1 fruit fly cellular context compared by ENCODE assay signal in the genomic region with DNA sequence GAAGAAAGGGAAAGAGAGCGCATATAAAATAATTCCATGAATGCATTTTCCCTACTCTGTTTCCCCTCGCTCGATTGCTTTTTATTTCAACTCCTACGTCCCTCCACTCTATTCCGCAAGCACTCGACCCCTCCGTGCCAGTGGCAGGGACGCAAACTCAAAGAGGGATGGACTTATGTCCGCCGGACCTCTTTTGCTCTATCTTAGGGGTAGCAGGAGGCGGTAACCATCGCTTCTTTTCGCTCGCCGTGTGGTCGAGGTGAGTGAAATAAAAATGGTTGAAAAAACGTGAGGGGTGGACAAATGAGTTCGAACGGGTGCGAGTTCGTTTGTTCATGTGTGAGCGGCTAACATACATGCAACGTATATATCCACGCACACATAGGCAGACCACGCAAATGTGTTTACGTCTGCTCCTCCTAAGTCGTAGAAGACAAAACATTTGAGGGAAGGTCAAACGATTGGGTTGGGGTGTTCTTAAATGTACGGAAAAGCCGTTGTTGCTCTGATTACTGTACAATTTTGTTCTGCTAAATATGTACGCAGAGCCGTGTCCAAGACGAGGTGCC.
TF ChIP-seq lines count a peak whose summit lies in the region.

No protein-coding gene starts in this region.

TF ChIP-seq in whole organism, embryonic, 481 proteins besides CTCF, POLR2A, EP300 and RAD21 (continued from another document):
- TF ChIP-seq Nf-YB (GFP tag; optimal IDR thresholded peaks at IDR 0.05; lab: Kevin White, UChicago) (peak; percentile 92), wdn (GFP tag; IDR thresholded peaks at IDR 0.05; lab: Robert Waterston, UW) (no peak), Oaz (GFP tag; IDR thresholded peaks at IDR 0.05; lab: Robert Waterston, UW) (no peak), chn (GFP tag; optimal IDR thresholded peaks at IDR 0.05; lab: Kevin White, UChicago) (no peak), Hand (GFP tag; optimal IDR thresholded peaks at IDR 0.05; lab: Kevin White, UChicago) (no peak), E2f2 (GFP tag; IDR thresholded peaks at IDR 0.05; lab: Robert Waterston, UW) (no peak), CG3995 (GFP tag; optimal IDR thresholded peaks at IDR 0.05; lab: Kevin White, UChicago) (no peak), ind (GFP tag; optimal IDR thresholded peaks at IDR 0.05; lab: Kevin White, UChicago) (no peak), Nf-YC (tag; optimal IDR thresholded peaks at IDR 0.05; lab: Kevin White, UChicago) (peak; percentile 89), twi (tag; optimal IDR thresholded peaks at IDR 0.05; lab: Kevin White, UChicago) (peak; percentile 5), Rx (GFP tag; IDR thresholded peaks at IDR 0.05; lab: Robert Waterston, UW) (no peak), sc (optimal IDR thresholded peaks at IDR 0.05; lab: Kevin White, UChicago) (no peak), sc (GFP tag; optimal IDR thresholded peaks at IDR 0.05; lab: Kevin White, UChicago) (no peak), CG3163 (GFP tag; optimal IDR thresholded peaks at IDR 0.05; lab: Kevin White, UChicago) (no peak), psq (GFP tag; optimal IDR thresholded peaks at IDR 0.05; lab: Kevin White, UChicago) (no peak), CG10543 (GFP tag; optimal IDR thresholded peaks at IDR 0.05; lab: Kevin White, UChicago) (no peak), CG2889 (GFP tag; IDR thresholded peaks at IDR 0.05; lab: Robert Waterston, UW) (no peak), crol (GFP tag; IDR thresholded peaks at IDR 0.05; lab: Robert Waterston, UW) (peak; percentile 51; the same call in 1 of the 2 replicates), CG17359 (tag; optimal IDR thresholded peaks at IDR 0.05; lab: Kevin White, UChicago) (no peak), CG3407 (GFP tag; optimal IDR thresholded peaks at IDR 0.05; lab: Kevin White, UChicago) (no peak), z (GFP tag; IDR thresholded peaks at IDR 0.05; lab: Robert Waterston, UW) (peak; percentile 77)
